Fruit fly (Drosophila melanogaster) whole organism, prepupa: ENCODE measurements around the gene CG33110.
A peak's percentile ranks its signal among the peaks of the same experiment; 100 is the strongest.

Source experiments
- Blimp-1 ChIP-seq: fragments of 200-800 bp; sonication (Bioruptor generic); optimal IDR thresholded peaks from 3 replicates; lab custom pipeline; 2017; ENCODE audit warnings: missing biosample characterization, missing genetic modification characterization, mild to moderate bottlenecking, moderate library complexity, missing genetic modification reagents
- CG10669 ChIP-seq: fragments of 200-800 bp; sonication (Bioruptor generic); optimal IDR thresholded peaks from 3 replicates; lab custom pipeline; 2018; ENCODE audit warnings: missing biosample characterization, mild to moderate bottlenecking, missing genetic modification characterization, moderate library complexity
- CG11294 ChIP-seq: fragments of 200-800 bp; sonication (Bioruptor generic); IDR thresholded peaks from 2 replicates; pipeline ENCODE4 v1.3.6; 2022; ENCODE audit warnings: missing biosample characterization, missing genetic modification characterization
- CG11902 ChIP-seq: fragments of 200-800 bp; sonication (Bioruptor generic); optimal IDR thresholded peaks from 3 replicates; lab custom pipeline; 2016; ENCODE audit warnings: missing biosample characterization, missing genetic modification characterization
- CG1621 ChIP-seq: fragments of 200-800 bp; sonication (Bioruptor generic); optimal IDR thresholded peaks from 3 replicates; lab custom pipeline; 2018; ENCODE audit warnings: missing biosample characterization, mild to moderate bottlenecking, missing genetic modification characterization
- CG16779 ChIP-seq: fragments of 200-800 bp; sonication (Bioruptor generic); optimal IDR thresholded peaks from 3 replicates; lab custom pipeline; 2017; ENCODE audit warnings: missing biosample characterization, mild to moderate bottlenecking, missing genetic modification characterization
- CG3032 ChIP-seq: fragments of 200-800 bp; optimal IDR thresholded peaks from 2 replicates; lab custom pipeline; 2019; ENCODE audit warnings: missing biosample characterization, mild to moderate bottlenecking, missing genetic modification characterization, moderate library complexity
- CG34406 ChIP-seq: fragments of 200-800 bp; sonication (Bioruptor generic); optimal IDR thresholded peaks from 3 replicates; lab custom pipeline; 2016; ENCODE audit warnings: missing biosample characterization, missing genetic modification characterization
- CG3919 ChIP-seq: fragments of 200-800 bp; sonication (Bioruptor generic); optimal IDR thresholded peaks from 3 replicates; lab custom pipeline; 2016; ENCODE audit warnings: missing biosample characterization, missing genetic modification characterization
- CG4318 ChIP-seq: fragments of 200-800 bp; sonication (Bioruptor generic); optimal IDR thresholded peaks from 3 replicates; lab custom pipeline; 2017; ENCODE audit warnings: missing biosample characterization, mild to moderate bottlenecking, missing genetic modification characterization
- CG6163 ChIP-seq: fragments of 200-800 bp; sonication (Bioruptor generic); IDR thresholded peaks from 3 replicates; pipeline ENCODE4 v1.3.6; 2022; ENCODE audit warnings: missing biosample characterization, missing genetic modification characterization
- CG6276 ChIP-seq: fragments of 200-800 bp; sonication (Bioruptor generic); optimal IDR thresholded peaks from 2 replicates; lab custom pipeline; 2017; ENCODE audit warnings: missing biosample characterization, mild to moderate bottlenecking, missing genetic modification characterization
- CG6808 ChIP-seq: fragments of 200-800 bp; sonication (Bioruptor generic); optimal IDR thresholded peaks from 3 replicates; lab custom pipeline; 2017; ENCODE audit warnings: missing biosample characterization, missing genetic modification characterization, mild to moderate bottlenecking, moderate library complexity, missing genetic modification reagents
- CG7368 ChIP-seq: fragments of 200-800 bp; sonication (Bioruptor generic); optimal IDR thresholded peaks from 3 replicates; lab custom pipeline; 2016; ENCODE audit warnings: missing biosample characterization, missing genetic modification characterization
- CG8319 ChIP-seq: fragments of 200-800 bp; sonication (Bioruptor generic); optimal IDR thresholded peaks from 3 replicates; lab custom pipeline; 2016; ENCODE audit warnings: missing biosample characterization, missing genetic modification characterization
- CG8632 ChIP-seq: fragments of 200-800 bp; sonication (Bioruptor generic); optimal IDR thresholded peaks from 3 replicates; lab custom pipeline; 2016; ENCODE audit warnings: missing biosample characterization, missing genetic modification characterization
- CG9139 ChIP-seq: fragments of 200-800 bp; sonication (Bioruptor generic); optimal IDR thresholded peaks from 3 replicates; lab custom pipeline; 2017; ENCODE audit warnings: missing biosample characterization, mild to moderate bottlenecking, missing genetic modification characterization
- Eip75B ChIP-seq: fragments of 200-800 bp; sonication (Bioruptor generic); optimal IDR thresholded peaks from 3 replicates; lab custom pipeline; 2016; ENCODE audit warnings: missing biosample characterization, missing genetic modification characterization
- Eip78C ChIP-seq: fragments of 200-800 bp; sonication (Bioruptor generic); peaks from one replicate; lab custom pipeline; 2016; ENCODE audit warnings: missing biosample characterization, missing genetic modification characterization
- Eip93F ChIP-seq: fragments of 200-800 bp; sonication (Bioruptor generic); optimal IDR thresholded peaks from 2 replicates; lab custom pipeline; 2016; ENCODE audit warnings: missing biosample characterization, mild to moderate bottlenecking, missing genetic modification characterization
- Ets96B ChIP-seq: fragments of 200-800 bp; optimal IDR thresholded peaks from 2 replicates; lab custom pipeline; 2019; ENCODE audit warnings: missing biosample characterization, mild to moderate bottlenecking, missing genetic modification characterization, moderate library complexity
- Gug ChIP-seq: fragments of 200-800 bp; sonication (Bioruptor generic); IDR thresholded peaks from 2 replicates; pipeline ENCODE4 v1.3.6; 2022; ENCODE audit warnings: missing biosample characterization, missing genetic modification characterization
- Hr38 ChIP-seq: sonication (Bioruptor generic); optimal IDR thresholded peaks from 2 replicates; lab custom pipeline; 2016; ENCODE audit warnings: missing biosample characterization, missing genetic modification characterization
- Hr4 ChIP-seq: fragments of 200-800 bp; sonication (Bioruptor generic); optimal IDR thresholded peaks from 3 replicates; lab custom pipeline; 2016; ENCODE audit warnings: missing biosample characterization, missing genetic modification characterization
- Lpt ChIP-seq: fragments of 200-800 bp; sonication (Bioruptor generic); optimal IDR thresholded peaks from 3 replicates; lab custom pipeline; 2016; ENCODE audit warnings: missing biosample characterization, missing genetic modification characterization
- Met ChIP-seq: fragments of 200-800 bp; sonication (Bioruptor generic); optimal IDR thresholded peaks from 3 replicates; lab custom pipeline; 2016; ENCODE audit warnings: missing biosample characterization, missing genetic modification characterization
- OdsH ChIP-seq: fragments of 200-800 bp; sonication (Bioruptor generic); optimal IDR thresholded peaks from 3 replicates; lab custom pipeline; 2016; ENCODE audit warnings: missing biosample characterization, missing genetic modification characterization
- Sox102F ChIP-seq: fragments of 200-800 bp; sonication (Bioruptor generic); optimal IDR thresholded peaks from 2 replicates; lab custom pipeline; 2016; ENCODE audit warnings: missing biosample characterization, mild to moderate bottlenecking, missing genetic modification characterization
- Sox14 ChIP-seq: fragments of 200-800 bp; sonication (Bioruptor generic); optimal IDR thresholded peaks from 3 replicates; lab custom pipeline; 2016; ENCODE audit warnings: missing biosample characterization, missing genetic modification characterization
- Sox15 ChIP-seq: fragments of 200-800 bp; sonication (Bioruptor generic); optimal IDR thresholded peaks from 3 replicates; lab custom pipeline; 2016; ENCODE audit warnings: missing biosample characterization, missing genetic modification characterization
- acj6 ChIP-seq: fragments of 200-800 bp; sonication (Bioruptor generic); optimal IDR thresholded peaks from 3 replicates; lab custom pipeline; 2016; ENCODE audit warnings: missing biosample characterization, missing genetic modification characterization
- cyc ChIP-seq: fragments of 200-800 bp; sonication (Bioruptor generic); optimal IDR thresholded peaks from 3 replicates; lab custom pipeline; 2016; ENCODE audit warnings: missing biosample characterization, missing genetic modification characterization
- dac ChIP-seq: fragments of 200-800 bp; sonication (Bioruptor generic); optimal IDR thresholded peaks from 2 replicates; lab custom pipeline; 2017; ENCODE audit warnings: missing biosample characterization, mild to moderate bottlenecking, missing genetic modification characterization
- dsx ChIP-seq: fragments of 200-800 bp; optimal IDR thresholded peaks from 3 replicates; lab custom pipeline; 2019; ENCODE audit warnings: missing biosample characterization, mild to moderate bottlenecking, missing genetic modification characterization, moderate library complexity; ENCODE audit not compliant: poor library complexity, severe bottlenecking
- eg ChIP-seq: fragments of 200-800 bp; sonication (Bioruptor generic); IDR thresholded peaks from 3 replicates; pipeline ENCODE4 v1.3.6; 2022; ENCODE audit warnings: missing biosample characterization, missing genetic modification characterization
- esn ChIP-seq: fragments of 200-800 bp; sonication (Bioruptor generic); optimal IDR thresholded peaks from 2 replicates; lab custom pipeline; 2016; ENCODE audit warnings: missing biosample characterization, mild to moderate bottlenecking, missing genetic modification characterization, moderate library complexity
- fd59A ChIP-seq: fragments of 200-800 bp; sonication (Bioruptor generic); optimal IDR thresholded peaks from 2 replicates; lab custom pipeline; 2017; ENCODE audit warnings: missing biosample characterization, mild to moderate bottlenecking, missing genetic modification characterization, missing genetic modification reagents
- fd85E ChIP-seq: fragments of 200-800 bp; sonication (Bioruptor generic); optimal IDR thresholded peaks from 3 replicates; lab custom pipeline; 2016; ENCODE audit warnings: missing biosample characterization, missing genetic modification characterization
- fkh ChIP-seq: fragments of 200-800 bp; sonication (Bioruptor generic); optimal IDR thresholded peaks from 3 replicates; lab custom pipeline; 2017; ENCODE audit warnings: missing biosample characterization, mild to moderate bottlenecking, missing genetic modification characterization, moderate library complexity
- net ChIP-seq: fragments of 200-800 bp; sonication (Bioruptor generic); optimal IDR thresholded peaks from 3 replicates; lab custom pipeline; 2016; ENCODE audit warnings: missing biosample characterization, missing genetic modification characterization
- pdm3 ChIP-seq: fragments of 200-800 bp; sonication (Bioruptor generic); optimal IDR thresholded peaks from 3 replicates; lab custom pipeline; 2016; ENCODE audit warnings: missing biosample characterization, missing genetic modification characterization
- salr ChIP-seq, 2 experiments: fragments of 200-800 bp; sonication (Bioruptor generic); optimal IDR thresholded peaks; 3 replicates each; lab custom pipeline; 2016 to 2018; ENCODE audit warnings: missing biosample characterization in 2 of 2, missing genetic modification characterization in 2 of 2, mild to moderate bottlenecking in 1 of 2
- spab ChIP-seq: fragments of 200-800 bp; sonication (Bioruptor generic); optimal IDR thresholded peaks from 2 replicates; lab custom pipeline; 2017; ENCODE audit warnings: missing biosample characterization, mild to moderate bottlenecking, missing genetic modification characterization, missing genetic modification reagents
- ss ChIP-seq, 2 experiments: fragments of 200-800 bp; sonication (Bioruptor generic); optimal IDR thresholded peaks; 2 replicates in 1 of 2; 3 replicates in 1 of 2; lab custom pipeline; 2017 to 2018; ENCODE audit warnings: mild to moderate bottlenecking in 2 of 2, missing biosample characterization in 2 of 2, missing genetic modification characterization in 2 of 2, moderate library complexity in 1 of 2
- svp ChIP-seq: fragments of 200-800 bp; sonication (Bioruptor generic); peaks from one replicate; lab custom pipeline; 2016; ENCODE audit warnings: missing biosample characterization, missing genetic modification characterization
- vri ChIP-seq: fragments of 200-800 bp; sonication (Bioruptor generic); optimal IDR thresholded peaks from 3 replicates; lab custom pipeline; 2016; ENCODE audit warnings: missing biosample characterization, mild to moderate bottlenecking, missing genetic modification characterization

Gene CG33110

DNA sequence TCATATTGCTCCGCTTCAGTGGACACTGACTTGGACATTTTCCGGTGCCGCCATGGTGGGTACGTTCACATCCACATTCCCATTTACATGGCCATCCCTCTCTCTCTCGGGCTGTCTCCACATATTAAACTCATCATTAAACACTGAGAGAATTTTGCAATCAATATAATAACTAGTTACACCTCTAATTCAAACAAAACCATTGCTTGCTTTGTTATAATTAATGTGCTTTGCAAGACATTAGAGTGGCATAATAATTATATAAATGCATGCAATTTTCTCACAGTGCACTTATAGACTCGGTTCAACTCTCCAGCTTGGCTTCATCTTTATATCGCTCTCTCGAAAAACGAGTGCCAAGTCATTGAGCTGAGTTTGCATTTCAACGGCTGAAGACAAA is 54.7 kb downstream of the CG33110 start (continued):
- peak; percentile 90 for TF ChIP-seq Ets96B (tag; lab: Kevin White, UChicago)
- peak; percentile 86 for TF ChIP-seq CG6808
- no peak for TF ChIP-seq Sox102F (GFP tag; lab: Kevin White, UChicago)
- TF ChIP-seq esn, result peak; percentile 84
- peak; percentile 91 for TF ChIP-seq CG8319 (GFP tag; lab: Kevin White, UChicago)
- TF ChIP-seq pdm3 (GFP tag; lab: Kevin White, UChicago), result no peak
- peak; percentile 79 for TF ChIP-seq CG34406 (GFP tag; lab: Kevin White, UChicago)
- no peak for TF ChIP-seq CG4318
- peak; percentile 84 for TF ChIP-seq CG1621
- TF ChIP-seq fkh (GFP tag; lab: Kevin White, UChicago), result no peak
- no peak for TF ChIP-seq CG6276 (GFP tag; lab: Kevin White, UChicago)
- TF ChIP-seq Eip78C, result peak; percentile 98
- TF ChIP-seq Eip75B (GFP tag; lab: Kevin White, UChicago), result peak; percentile 91
- TF ChIP-seq dsx (GFP tag; lab: Kevin White, UChicago), result peak; percentile 90
- TF ChIP-seq Sox14 (GFP tag; lab: Kevin White, UChicago), result peak; percentile 84
- no peak for TF ChIP-seq vri (GFP tag; lab: Kevin White, UChicago)
- peak; percentile 60 for TF ChIP-seq fd85E (GFP tag; lab: Kevin White, UChicago)
- peak; percentile 90 for TF ChIP-seq Lpt (GFP tag; lab: Kevin White, UChicago)
- TF ChIP-seq CG3919 (GFP tag; lab: Kevin White, UChicago), result peak; percentile 94
- peak; percentile 95 for TF ChIP-seq Hr4
- peak; percentile 81 to 89 for TF ChIP-seq ss (GFP tag; optimal IDR thresholded peaks at IDR 0.05; lab: Kevin White, UChicago)
- peak; percentile 72 for TF ChIP-seq CG9139 (GFP tag; lab: Kevin White, UChicago)
- TF ChIP-seq CG11902 (GFP tag; lab: Kevin White, UChicago), result peak; percentile 76
- TF ChIP-seq Met (GFP tag; lab: Kevin White, UChicago), result no peak
- peak; percentile 78 for TF ChIP-seq Sox15 (GFP tag; lab: Kevin White, UChicago)
- peak; percentile 44 for TF ChIP-seq Hr38 (GFP tag; lab: Kevin White, UChicago)
- peak; percentile 91 for TF ChIP-seq CG10669 (GFP tag; lab: Kevin White, UChicago)
- peak; percentile 88 for TF ChIP-seq acj6 (GFP tag; lab: Kevin White, UChicago)
- no peak for TF ChIP-seq Eip93F (GFP tag; lab: Kevin White, UChicago)
- TF ChIP-seq spab (GFP tag; lab: Kevin White, UChicago), result peak; percentile 88
- TF ChIP-seq eg (GFP tag; lab: Robert Waterston, UW), result peak; percentile 95

dm6 chr3R:22625514-22626333 is 55.7 kb downstream of the CG33110 start:
- TF ChIP-seq CG8319 (GFP tag; lab: Kevin White, UChicago), result no peak
- no peak for TF ChIP-seq CG16779 (tag; lab: Kevin White, UChicago)
- no peak for TF ChIP-seq Hr38 (GFP tag; lab: Kevin White, UChicago)
- no peak for TF ChIP-seq CG11294
- peak; percentile 16 for TF ChIP-seq CG3919 (GFP tag; lab: Kevin White, UChicago)
- TF ChIP-seq CG8632 (GFP tag; lab: Kevin White, UChicago), result peak; percentile 53
- TF ChIP-seq salr (GFP tag; optimal IDR thresholded peaks at IDR 0.05; lab: Kevin White, UChicago), result no peak
- no peak for TF ChIP-seq Gug
- no peak for TF ChIP-seq eg (GFP tag; lab: Robert Waterston, UW)
- peak; percentile 68 for TF ChIP-seq svp (GFP tag; lab: Kevin White, UChicago)
- TF ChIP-seq fkh (GFP tag; lab: Kevin White, UChicago), result peak; percentile 76
- TF ChIP-seq fd59A (GFP tag; lab: Kevin White, UChicago), result no peak
- TF ChIP-seq dac (GFP tag; lab: Kevin White, UChicago), result no peak
- TF ChIP-seq CG7368 (GFP tag; lab: Kevin White, UChicago), result no peak
- TF ChIP-seq Blimp-1 (GFP tag; lab: Kevin White, UChicago), result peak; percentile 44
- TF ChIP-seq fd85E (GFP tag; lab: Kevin White, UChicago), result no peak
- TF ChIP-seq CG6276 (GFP tag; lab: Kevin White, UChicago), result peak; percentile 14
- no peak for TF ChIP-seq Lpt (GFP tag; lab: Kevin White, UChicago)
- TF ChIP-seq CG6163, result no peak
- no peak for TF ChIP-seq CG3032 (tag; lab: Kevin White, UChicago)
- TF ChIP-seq cyc (GFP tag; lab: Kevin White, UChicago), result peak; percentile 67
- TF ChIP-seq Hr4, result peak; percentile 54
- TF ChIP-seq esn, result peak; percentile 81
- TF ChIP-seq CG6808, result peak; percentile 47
- peak; percentile 33 for TF ChIP-seq net (GFP tag; lab: Kevin White, UChicago)
- TF ChIP-seq OdsH (GFP tag; lab: Kevin White, UChicago), result peak; percentile 56
- peak; percentile 35 for TF ChIP-seq dsx (GFP tag; lab: Kevin White, UChicago)
- no peak for TF ChIP-seq Sox14 (GFP tag; lab: Kevin White, UChicago)
- peak; percentile 52 for TF ChIP-seq CG11902 (GFP tag; lab: Kevin White, UChicago)
- TF ChIP-seq Sox15 (GFP tag; lab: Kevin White, UChicago), result peak; percentile 31
- no peak for TF ChIP-seq vri (GFP tag; lab: Kevin White, UChicago)
